Worm (Caenorhabditis elegans) whole organism, mixed stage, embryonic: ENCODE data around the gene poml-1.
A peak's percentile ranks its signal among the peaks of the same experiment; 100 is the strongest.

Experiments
- M03D4.4 ChIP-seq: sonication (generic microtip); optimal IDR thresholded peaks from 2 replicates; lab custom pipeline; 2017; ENCODE audit warnings: mild to moderate bottlenecking, missing genetic modification characterization, missing compliant biosample characterization
- bed-3 ChIP-seq: fragments of 200-800 bp; sonication (Bioruptor generic); optimal IDR thresholded peaks from 3 replicates; lab custom pipeline; 2018; ENCODE audit warnings: mild to moderate bottlenecking, missing genetic modification characterization, moderate library complexity, missing compliant biosample characterization
- blmp-1 ChIP-seq: fragments of 150-350 bp; optimal IDR thresholded peaks from 2 replicates; lab custom pipeline; 2014; ENCODE audit warnings: missing biosample characterization, missing genetic modification characterization
- ceh-39 ChIP-seq: fragments of 150-350 bp; optimal IDR thresholded peaks from 2 replicates; lab custom pipeline; 2014; ENCODE audit warnings: missing biosample characterization, missing genetic modification characterization
- ceh-43 ChIP-seq: fragments of 200-800 bp; sonication (Bioruptor generic); optimal IDR thresholded peaks from 2 replicates; lab custom pipeline; 2018; ENCODE audit warnings: mild to moderate bottlenecking, missing genetic modification characterization, moderate library complexity, missing compliant biosample characterization
- ceh-83 ChIP-seq: fragments of 200-800 bp; sonication (Bioruptor generic); optimal IDR thresholded peaks from 2 replicates; lab custom pipeline; 2018; ENCODE audit warnings: mild to moderate bottlenecking, missing genetic modification characterization, missing compliant biosample characterization
- ces-1 ChIP-seq: fragments of 150-350 bp; optimal IDR thresholded peaks from 2 replicates; lab custom pipeline; 2014; ENCODE audit warnings: missing biosample characterization, missing genetic modification reagents, missing genetic modification characterization
- cnd-1 ChIP-seq: fragments of 200-800 bp; sonication (Bioruptor generic); optimal IDR thresholded peaks from 2 replicates; lab custom pipeline; 2018; ENCODE audit warnings: mild to moderate bottlenecking, missing genetic modification characterization, missing compliant biosample characterization
- drap-1 ChIP-seq: fragments of 200-800 bp; sonication (Bioruptor generic); optimal IDR thresholded peaks from 3 replicates; lab custom pipeline; 2018; ENCODE audit warnings: mild to moderate bottlenecking, missing genetic modification characterization, missing compliant biosample characterization
- elt-1 ChIP-seq: sonication (generic microtip); optimal IDR thresholded peaks from 2 replicates; lab custom pipeline; 2017; ENCODE audit warnings: missing genetic modification characterization, mild to moderate bottlenecking, missing compliant biosample characterization, antibody characterized with exemption, moderate library complexity, borderline replicate concordance; ENCODE audit not compliant: insufficient read depth
- elt-3 ChIP-seq: fragments of 150-350 bp; optimal IDR thresholded peaks from 2 replicates; lab custom pipeline; 2014; ENCODE audit warnings: missing biosample characterization, missing genetic modification characterization
- flh-1 ChIP-seq: fragments of 200-800 bp; sonication (Bioruptor generic); optimal IDR thresholded peaks from 2 replicates; lab custom pipeline; 2018; ENCODE audit warnings: mild to moderate bottlenecking, missing genetic modification characterization, moderate library complexity, missing compliant biosample characterization
- ham-2 ChIP-seq: fragments of 200-800 bp; sonication (Bioruptor generic); optimal IDR thresholded peaks from 2 replicates; lab custom pipeline; 2018; ENCODE audit warnings: mild to moderate bottlenecking, missing genetic modification characterization, missing compliant biosample characterization
- hlh-1 ChIP-seq: fragments of 150-350 bp; optimal IDR thresholded peaks from 2 replicates; lab custom pipeline; 2014; ENCODE audit warnings: missing biosample characterization, missing genetic modification reagents, missing genetic modification characterization
- lin-13 ChIP-seq: fragments of 150-350 bp; optimal IDR thresholded peaks from 2 replicates; lab custom pipeline; 2014; ENCODE audit warnings: missing biosample characterization, missing genetic modification characterization
- lin-32 ChIP-seq: fragments of 200-800 bp; sonication (Bioruptor generic); optimal IDR thresholded peaks from 2 replicates; lab custom pipeline; 2018; ENCODE audit warnings: mild to moderate bottlenecking, missing genetic modification characterization, missing compliant biosample characterization
- lsy-2 ChIP-seq: fragments of 150-350 bp; optimal IDR thresholded peaks from 2 replicates; lab custom pipeline; 2014; ENCODE audit warnings: missing biosample characterization, missing genetic modification characterization
- mab-5 ChIP-seq: fragments of 150-350 bp; optimal IDR thresholded peaks from 2 replicates; lab custom pipeline; 2014; ENCODE audit warnings: missing biosample characterization, missing genetic modification characterization
- mep-1 ChIP-seq: fragments of 150-350 bp; optimal IDR thresholded peaks from 2 replicates; lab custom pipeline; 2017; ENCODE audit warnings: missing biosample characterization, missing genetic modification reagents, missing genetic modification characterization, inconsistent platforms
- mls-2 ChIP-seq: sonication (generic microtip); optimal IDR thresholded peaks from 2 replicates; lab custom pipeline; 2016; ENCODE audit warnings: mild to moderate bottlenecking, missing genetic modification characterization, moderate library complexity, missing compliant biosample characterization
- nhr-12 ChIP-seq: fragments of 150-350 bp; optimal IDR thresholded peaks from 2 replicates; lab custom pipeline; 2014; ENCODE audit warnings: missing biosample characterization, missing genetic modification characterization
- nhr-2 ChIP-seq: fragments of 150-350 bp; optimal IDR thresholded peaks from 2 replicates; lab custom pipeline; 2014; ENCODE audit warnings: missing biosample characterization, missing genetic modification characterization
- nhr-237 ChIP-seq: fragments of 150-350 bp; optimal IDR thresholded peaks from 2 replicates; lab custom pipeline; 2014; ENCODE audit warnings: missing biosample characterization, missing genetic modification characterization
- nhr-28 ChIP-seq: fragments of 150-350 bp; optimal IDR thresholded peaks from 2 replicates; lab custom pipeline; 2014; ENCODE audit warnings: missing biosample characterization, missing genetic modification characterization
- nhr-76 ChIP-seq: sonication (generic microtip); optimal IDR thresholded peaks from 2 replicates; lab custom pipeline; 2017; ENCODE audit warnings: missing biosample characterization, missing genetic modification characterization
- pha-4 ChIP-seq: fragments of 150-350 bp; optimal IDR thresholded peaks from 2 replicates; lab custom pipeline; 2018; ENCODE audit warnings: missing biosample characterization, missing genetic modification reagents, missing genetic modification characterization
- sem-2 ChIP-seq: fragments of 200-800 bp; sonication (Bioruptor generic); optimal IDR thresholded peaks from 2 replicates; lab custom pipeline; 2018; ENCODE audit warnings: mild to moderate bottlenecking, missing genetic modification characterization, missing compliant biosample characterization
- snpc-4 ChIP-seq: fragments of 150-350 bp; optimal IDR thresholded peaks from 2 replicates; lab custom pipeline; 2014; ENCODE audit warnings: missing biosample characterization, missing genetic modification characterization
- sptf-1 ChIP-seq: sonication (generic microtip); optimal IDR thresholded peaks from 2 replicates; lab custom pipeline; 2017; ENCODE audit warnings: mild to moderate bottlenecking, missing genetic modification characterization, moderate library complexity, missing compliant biosample characterization
- tbx-8 ChIP-seq: fragments of 200-800 bp; sonication (Bioruptor generic); optimal IDR thresholded peaks from 2 replicates; lab custom pipeline; 2018; ENCODE audit warnings: mild to moderate bottlenecking, missing genetic modification characterization, moderate library complexity, missing compliant biosample characterization
- unc-120 ChIP-seq: sonication (generic microtip); optimal IDR thresholded peaks from 2 replicates; lab custom pipeline; 2017; ENCODE audit warnings: missing genetic modification characterization, missing compliant biosample characterization; ENCODE audit not compliant: poor library complexity, severe bottlenecking
- unc-39 ChIP-seq: fragments of 150-350 bp; optimal IDR thresholded peaks from 2 replicates; lab custom pipeline; 2014; ENCODE audit warnings: missing biosample characterization, missing genetic modification characterization
- unc-62 ChIP-seq: fragments of 150-350 bp; optimal IDR thresholded peaks from 2 replicates; lab custom pipeline; 2014; ENCODE audit warnings: missing biosample characterization, missing genetic modification reagents, missing genetic modification characterization
- zip-8 ChIP-seq: fragments of 150-350 bp; optimal IDR thresholded peaks from 2 replicates; lab custom pipeline; 2014; ENCODE audit warnings: missing biosample characterization, missing genetic modification characterization
- ztf-11 ChIP-seq: fragments of 150-350 bp; optimal IDR thresholded peaks from 2 replicates; lab custom pipeline; 2014; ENCODE audit warnings: missing biosample characterization, missing genetic modification characterization

Gene poml-1

DNA sequence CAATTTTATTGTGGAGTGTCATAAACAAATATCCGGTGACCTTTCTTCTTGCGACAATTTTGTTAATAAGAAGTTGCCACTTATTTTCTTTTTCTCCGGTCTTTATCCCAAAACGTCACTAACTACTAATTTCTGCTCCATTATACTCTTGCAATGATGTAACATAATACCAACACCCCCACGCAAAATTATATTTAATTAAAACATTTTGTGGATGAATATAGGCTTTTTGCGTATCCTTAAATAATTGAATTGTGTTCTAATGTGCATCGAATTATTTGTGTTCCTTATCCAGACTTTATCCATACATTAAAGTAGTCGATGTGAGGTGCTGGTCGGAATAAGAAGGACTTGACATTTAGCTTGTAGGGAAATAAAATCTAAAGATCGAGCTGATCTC lies 19.8 kb downstream of the poml-1 start:
- TF ChIP-seq ces-1 (GFP tag; lab: Kevin White, UChicago), result peak; percentile 75
- no peak for TF ChIP-seq nhr-28
- TF ChIP-seq, all 35 proteins: peak for 1

DNA sequence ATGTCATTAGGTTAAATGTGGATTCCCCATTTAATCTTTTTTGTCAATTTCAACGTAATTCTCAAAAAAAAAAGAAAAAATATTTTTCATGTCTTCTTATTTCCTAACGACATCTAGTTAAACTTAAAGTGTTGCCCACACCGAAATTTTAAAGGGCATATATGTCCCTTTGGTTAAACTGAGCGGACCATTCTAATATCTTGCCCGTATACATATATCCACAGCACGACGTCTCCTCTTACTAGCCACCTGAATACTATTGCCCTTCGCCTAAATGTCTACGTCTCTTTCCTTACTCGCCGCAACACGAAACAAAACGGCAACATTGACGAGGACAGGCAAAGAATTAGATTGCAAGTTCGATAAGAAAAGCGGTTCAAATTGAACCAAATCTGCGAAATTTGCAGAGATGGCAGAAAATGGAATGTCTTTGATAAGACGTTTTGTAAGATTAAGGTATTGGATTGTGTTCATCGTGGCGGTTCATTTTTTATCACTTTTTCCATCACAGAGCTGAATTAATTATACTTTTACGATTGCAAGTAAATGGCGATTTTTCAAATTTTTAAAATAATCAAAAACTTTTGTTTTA lies 22.0 kb downstream of the poml-1 start:
- TF ChIP-seq unc-39, result peak; percentile 97
- peak; percentile 99 for TF ChIP-seq ces-1 (GFP tag; lab: Kevin White, UChicago)
- peak; percentile 95 for TF ChIP-seq elt-3 (tag; lab: Kevin White, UChicago)
- peak; percentile 90 for TF ChIP-seq lsy-2 (tag; lab: Kevin White, UChicago)
- peak; percentile 90 for TF ChIP-seq ztf-11 (tag; lab: Kevin White, UChicago)
- TF ChIP-seq drap-1 (GFP tag; lab: Kevin White, UChicago), result peak; percentile 91
- no peak for TF ChIP-seq flh-1
- no peak for TF ChIP-seq zip-8 (tag; lab: Kevin White, UChicago)
- TF ChIP-seq hlh-1, result peak; percentile 94
- TF ChIP-seq ceh-39, result peak; percentile 94
- peak; percentile 54 for TF ChIP-seq M03D4.4
- TF ChIP-seq blmp-1 (tag; lab: Kevin White, UChicago), result no peak
- no peak for TF ChIP-seq snpc-4
- peak; percentile 37 for TF ChIP-seq nhr-2 (tag; lab: Kevin White, UChicago)
- peak; percentile 79 for TF ChIP-seq mls-2 (tag; lab: Kevin White, UChicago)
- TF ChIP-seq ceh-83 (GFP tag; lab: Kevin White, UChicago), result peak; percentile 55
- peak; percentile 95 for TF ChIP-seq unc-62 (GFP tag; lab: Kevin White, UChicago)
- TF ChIP-seq lin-32 (GFP tag; lab: Kevin White, UChicago), result peak; percentile 30
- TF ChIP-seq bed-3 (GFP tag; lab: Kevin White, UChicago), result no peak
- peak; percentile 95 for TF ChIP-seq mab-5 (tag; lab: Kevin White, UChicago)
- peak; percentile 88 for TF ChIP-seq cnd-1
- peak; percentile 96 for TF ChIP-seq mep-1
- TF ChIP-seq nhr-76 (tag; lab: Kevin White, UChicago), result peak; percentile 82
- peak; percentile 89 for TF ChIP-seq unc-120 (tag; lab: Kevin White, UChicago)
- no peak for TF ChIP-seq ham-2 (GFP tag; lab: Kevin White, UChicago)
- peak; percentile 89 for TF ChIP-seq nhr-28
- TF ChIP-seq nhr-237 (tag; lab: Kevin White, UChicago), result peak; percentile 100
- TF ChIP-seq elt-1 (tag; lab: Kevin White, UChicago), result peak; percentile 88
- no peak for TF ChIP-seq tbx-8 (GFP tag; lab: Kevin White, UChicago)
- TF ChIP-seq sem-2 (GFP tag; lab: Kevin White, UChicago), result no peak
- TF ChIP-seq sptf-1, result peak; percentile 90
- peak; percentile 87 for TF ChIP-seq nhr-12
- no peak for TF ChIP-seq ceh-43
- TF ChIP-seq pha-4 (tag; lab: Kevin White, UChicago), result peak; percentile 99
- peak; percentile 98 for TF ChIP-seq lin-13 (tag; lab: Kevin White, UChicago)

DNA sequence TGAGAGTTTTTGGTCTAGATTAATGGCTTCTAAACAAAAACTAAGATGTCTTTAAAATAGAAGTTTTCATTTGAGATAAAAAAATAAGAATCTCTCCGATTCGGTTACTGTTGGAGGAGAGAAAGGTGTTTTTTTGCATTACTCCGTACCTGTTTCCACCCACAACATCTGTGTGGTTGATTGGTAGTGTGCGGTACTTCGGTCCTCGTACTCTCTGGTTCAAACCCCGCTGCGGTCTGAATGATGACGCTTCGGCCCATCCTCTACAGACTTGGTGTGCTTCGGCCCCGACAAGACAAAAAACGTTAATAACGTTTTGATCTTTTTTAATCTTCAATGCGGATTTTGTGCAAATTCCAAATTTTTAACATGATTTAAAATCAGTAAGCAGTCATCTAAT lies 25.2 kb downstream of the poml-1 start:
- TF ChIP-seq bed-3 (GFP tag; lab: Kevin White, UChicago), result no peak
- no peak for TF ChIP-seq nhr-76 (tag; lab: Kevin White, UChicago)
- no peak for TF ChIP-seq mab-5 (tag; lab: Kevin White, UChicago)
- no peak for TF ChIP-seq drap-1 (GFP tag; lab: Kevin White, UChicago)
- no peak for TF ChIP-seq ceh-39
- no peak for TF ChIP-seq zip-8 (tag; lab: Kevin White, UChicago)
- TF ChIP-seq hlh-1, result no peak
- TF ChIP-seq elt-3 (tag; lab: Kevin White, UChicago), result no peak
- TF ChIP-seq mep-1, result no peak
- no peak for TF ChIP-seq lin-32 (GFP tag; lab: Kevin White, UChicago)
- TF ChIP-seq tbx-8 (GFP tag; lab: Kevin White, UChicago), result no peak
- no peak for TF ChIP-seq nhr-12
- no peak for TF ChIP-seq sem-2 (GFP tag; lab: Kevin White, UChicago)
- no peak for TF ChIP-seq unc-39
- no peak for TF ChIP-seq M03D4.4
- TF ChIP-seq ceh-83 (GFP tag; lab: Kevin White, UChicago), result no peak
- TF ChIP-seq sptf-1, result no peak
- TF ChIP-seq lin-13 (tag; lab: Kevin White, UChicago), result no peak
